Worm (Caenorhabditis elegans): Measurements from ENCODE around the gene ceh-18.
A peak's percentile ranks its signal among the peaks of the same experiment; 100 is the strongest.

ceh-18 gene

DNA sequence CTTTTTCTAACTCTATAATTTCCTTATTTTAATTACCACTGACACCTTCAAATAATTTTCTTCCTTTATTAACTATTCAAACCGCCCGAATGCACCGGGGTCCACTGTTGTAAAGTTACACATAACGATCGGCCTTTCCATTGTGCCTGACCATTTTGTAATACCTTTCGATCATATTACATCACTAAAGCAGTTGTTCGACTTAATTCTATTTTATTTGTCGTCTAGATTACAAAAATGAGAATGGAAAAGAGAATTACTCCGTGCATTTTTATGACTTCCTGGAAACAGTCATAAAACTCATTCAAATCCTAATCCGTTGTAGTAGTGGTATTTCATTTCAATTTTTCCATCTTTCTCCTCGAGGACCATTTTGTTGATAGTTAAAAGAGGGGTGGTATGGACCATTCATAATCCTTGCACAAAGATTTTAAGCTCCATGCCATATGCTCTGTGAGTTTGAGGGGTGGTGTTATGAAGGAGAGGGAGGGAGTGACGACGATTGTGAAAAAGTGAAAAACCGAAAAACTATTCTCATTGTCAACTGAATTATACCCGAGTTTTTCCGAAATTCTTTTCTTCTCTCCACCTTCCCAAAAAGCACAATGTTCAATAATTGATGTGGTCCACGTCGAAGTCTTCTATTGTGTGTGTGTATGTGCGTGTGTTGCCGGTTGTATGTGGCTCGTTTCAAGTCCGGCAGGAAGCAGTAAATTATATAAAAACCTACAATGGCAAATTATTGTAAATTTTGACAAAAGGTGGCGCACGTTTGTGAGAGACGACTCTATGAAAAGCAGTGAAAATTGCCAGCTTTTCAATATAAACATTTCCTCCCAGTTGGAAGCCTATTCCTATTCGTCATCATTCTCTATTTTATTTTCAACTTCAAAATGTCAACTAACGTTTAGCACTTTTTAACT is 40.9 kb upstream of the ceh-18 start:
- TF ChIP-seq sma-3 (GFP tag; optimal IDR thresholded peaks at IDR 0.05) = no peak
- no peak for TF ChIP-seq elt-1 (tag; optimal IDR thresholded peaks at IDR 0.05)
- TF ChIP-seq nhr-237 (tag; optimal IDR thresholded peaks at IDR 0.05) = no peak
- TF ChIP-seq nhr-129 (tag; optimal IDR thresholded peaks at IDR 0.05) = peak; percentile 10
- TF ChIP-seq unc-55 (GFP tag; optimal IDR thresholded peaks at IDR 0.05) = peak; percentile 53
- TF ChIP-seq mab-5 (tag; optimal IDR thresholded peaks at IDR 0.05) = peak; percentile 77
- no peak for TF ChIP-seq C34F6.9 (tag; optimal IDR thresholded peaks at IDR 0.05)

DNA sequence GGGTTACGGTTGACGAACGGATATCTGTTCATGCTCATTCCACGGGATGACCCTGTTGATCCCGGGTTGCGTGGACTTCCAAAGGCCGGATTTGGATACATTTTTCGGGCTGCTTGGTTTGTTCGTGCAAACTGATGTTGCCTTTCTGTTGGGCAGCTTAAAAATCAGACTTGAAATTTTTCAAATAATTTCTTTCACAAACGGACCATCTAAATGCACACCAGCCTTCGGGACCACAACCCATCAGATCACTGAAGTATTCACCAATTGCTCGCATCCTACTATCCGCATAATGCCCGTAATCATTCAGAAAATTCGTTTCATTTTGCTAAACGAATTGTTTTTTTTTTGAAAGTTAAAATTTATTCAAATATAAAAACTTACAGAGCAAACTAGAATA is 38.0 kb upstream of the ceh-18 start, which contains the start of gene F47F2.3:
Gene F47F2.3, minus strand, starts transcription at position 101 of the 400 bp plus-strand sequence.
- TF ChIP-seq nhr-6 (tag; optimal IDR thresholded peaks at IDR 0.05) (no peak), ceh-82 (tag; optimal IDR thresholded peaks at IDR 0.05) (no peak), aly-2 (tag; optimal IDR thresholded peaks at IDR 0.05) (no peak), peb-1 (tag; optimal IDR thresholded peaks at IDR 0.05) (no peak), skn-1 (tag; optimal IDR thresholded peaks at IDR 0.05) (no peak), sma-3 (GFP tag; optimal IDR thresholded peaks at IDR 0.05) (no peak)

DNA sequence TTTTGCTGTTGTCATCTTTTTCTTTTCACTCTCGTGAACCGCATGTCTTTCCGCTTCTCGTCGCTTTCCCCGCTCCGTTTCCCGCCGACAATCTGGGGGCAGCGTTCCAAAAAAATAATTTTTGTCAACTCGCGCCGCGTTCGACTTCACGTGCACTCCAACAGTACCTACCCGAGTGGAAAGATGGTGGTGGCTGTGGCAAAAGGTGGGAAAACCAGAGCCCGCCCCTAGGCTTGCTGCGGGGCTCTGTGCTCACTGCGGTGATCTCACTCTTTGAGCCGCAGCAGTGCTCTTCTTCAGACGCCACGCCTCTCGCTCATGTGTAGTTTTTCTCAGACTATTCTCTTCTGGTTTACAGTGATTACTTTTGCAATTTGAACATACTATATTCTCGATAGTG is 30.0 kb upstream of the ceh-18 start:
- no peak for TF ChIP-seq lin-39 (tag; optimal IDR thresholded peaks at IDR 0.05)
- no peak for TF ChIP-seq nhr-129 (tag; optimal IDR thresholded peaks at IDR 0.05)
- TF ChIP-seq egl-27 (tag; optimal IDR thresholded peaks at IDR 0.05) = no peak
- TF ChIP-seq mab-5 (tag; optimal IDR thresholded peaks at IDR 0.05) = no peak
- TF ChIP-seq zag-1 (tag; optimal IDR thresholded peaks at IDR 0.05) = no peak
- TF ChIP-seq elt-1 (tag; optimal IDR thresholded peaks at IDR 0.05) = no peak
- no peak for TF ChIP-seq ztf-4 (tag; optimal IDR thresholded peaks at IDR 0.05)

DNA sequence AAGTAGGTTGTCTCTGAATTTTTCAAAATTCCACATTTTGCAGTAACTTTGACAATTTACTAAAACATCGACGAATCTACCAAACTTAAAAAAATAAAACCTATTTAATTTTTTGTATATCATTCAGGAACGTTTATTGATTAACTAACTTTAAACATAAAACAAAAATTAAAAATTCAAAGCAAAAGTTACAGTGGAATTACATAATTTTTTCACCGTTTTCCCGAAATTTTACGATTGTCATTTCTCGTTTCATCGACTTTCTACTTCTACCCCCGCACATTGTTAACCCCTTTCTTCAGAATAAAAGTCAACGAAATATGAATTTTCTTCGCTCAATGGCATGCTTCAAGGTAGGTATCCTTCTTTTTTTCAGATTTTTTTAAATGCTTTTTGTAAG is 20.6 kb upstream of the ceh-18 start, which contains the start of gene F47F2.1:
Gene F47F2.1, plus strand, starts transcription at position 301 of the 400 bp plus-strand sequence.
- TF ChIP-seq ztf-11 (tag; optimal IDR thresholded peaks at IDR 0.05) = no peak
- TF ChIP-seq R02D3.7 (tag; optimal IDR thresholded peaks at IDR 0.05) = no peak
- no peak for TF ChIP-seq nhr-237 (tag; optimal IDR thresholded peaks at IDR 0.05)
- no peak for TF ChIP-seq lin-39 (tag; optimal IDR thresholded peaks at IDR 0.05)
- TF ChIP-seq zag-1 (tag; optimal IDR thresholded peaks at IDR 0.05) = no peak
- no peak for TF ChIP-seq nhr-21 (tag; optimal IDR thresholded peaks at IDR 0.05)
- no peak for TF ChIP-seq dmd-4 (tag; optimal IDR thresholded peaks at IDR 0.05)
- TF ChIP-seq nhr-11 (tag; optimal IDR thresholded peaks at IDR 0.05) = no peak
- TF ChIP-seq lin-11 (tag; optimal IDR thresholded peaks at IDR 0.05) = no peak
- no peak for TF ChIP-seq lin-13 (GFP tag; optimal IDR thresholded peaks at IDR 0.05)

DNA sequence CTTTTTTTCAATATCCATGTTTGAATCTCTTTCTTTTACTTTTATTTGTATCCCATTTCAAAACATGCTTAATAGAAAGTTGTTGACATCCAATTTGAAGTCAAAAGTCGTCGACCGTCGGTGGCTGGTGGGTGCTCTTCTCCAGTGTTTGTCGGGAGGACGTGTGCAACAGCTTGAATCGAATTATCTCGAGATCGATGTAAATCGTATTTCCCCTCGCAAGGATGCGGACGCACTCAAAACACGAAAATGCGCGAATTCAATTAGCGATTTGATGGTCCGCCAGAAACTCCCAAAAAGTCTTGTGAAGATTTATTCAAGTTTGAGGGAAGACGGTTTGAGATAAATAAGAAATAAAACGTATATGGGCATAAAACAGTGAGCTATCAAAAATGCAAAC is 18.1 kb upstream of the ceh-18 start:
- TF ChIP-seq ceh-82 (tag; optimal IDR thresholded peaks at IDR 0.05) (no peak), alr-1 (tag; optimal IDR thresholded peaks at IDR 0.05) (no peak), skn-1 (tag; optimal IDR thresholded peaks at IDR 0.05) (no peak), nhr-21 (tag; optimal IDR thresholded peaks at IDR 0.05) (no peak), elt-3 (tag; optimal IDR thresholded peaks at IDR 0.05) (no peak), nhr-6 (tag; optimal IDR thresholded peaks at IDR 0.05) (no peak), elt-1 (tag; optimal IDR thresholded peaks at IDR 0.05) (no peak), fos-1 (tag; optimal IDR thresholded peaks at IDR 0.05) (no peak), F13H6.1 (tag; optimal IDR thresholded peaks at IDR 0.05) (no peak)

DNA sequence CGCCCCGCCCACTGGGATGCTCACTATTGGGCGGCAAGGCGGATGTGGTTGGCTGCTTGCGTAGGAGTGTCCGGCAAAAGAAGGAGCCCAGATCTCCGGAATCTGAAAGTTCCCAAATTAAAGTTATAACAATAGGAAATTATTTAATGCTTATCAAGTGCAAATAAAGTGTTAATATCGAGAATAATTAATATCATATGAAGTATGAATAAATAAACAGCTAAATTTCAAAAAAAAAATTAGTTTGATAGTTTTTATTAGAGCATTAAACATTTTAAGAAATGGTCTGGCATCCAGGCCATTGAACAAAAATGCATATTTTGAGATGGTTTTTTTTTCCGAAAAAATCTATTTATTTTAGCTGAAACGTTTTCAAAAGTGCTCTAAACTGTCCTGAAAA is 15.8 kb upstream of the ceh-18 start, which contains the start of gene lim-4:
Gene lim-4, minus strand, starts transcription at position 101 of the 400 bp plus-strand sequence.
- TF ChIP-seq lin-39 (tag; optimal IDR thresholded peaks at IDR 0.05) (no peak), unc-55 (GFP tag; optimal IDR thresholded peaks at IDR 0.05) (no peak), unc-62 (GFP tag; optimal IDR thresholded peaks at IDR 0.05) (no peak), nhr-129 (tag; optimal IDR thresholded peaks at IDR 0.05) (no peak), nhr-10 (tag; optimal IDR thresholded peaks at IDR 0.05) (no peak), nhr-23 (tag; optimal IDR thresholded peaks at IDR 0.05) (no peak)
